Fruit fly (Drosophila melanogaster): ENCODE data around the gene Rsph3.

Rsph3 gene

dm6 chr3L:6731077-6731476, 32.0 kb downstream of the Rsph3 start:
- peak; percentile 69 for TF ChIP-seq CG12605 (GFP tag; IDR thresholded peaks at IDR 0.05)
- TF ChIP-seq CG32121 (GFP tag; IDR thresholded peaks at IDR 0.05), result no peak

DNA sequence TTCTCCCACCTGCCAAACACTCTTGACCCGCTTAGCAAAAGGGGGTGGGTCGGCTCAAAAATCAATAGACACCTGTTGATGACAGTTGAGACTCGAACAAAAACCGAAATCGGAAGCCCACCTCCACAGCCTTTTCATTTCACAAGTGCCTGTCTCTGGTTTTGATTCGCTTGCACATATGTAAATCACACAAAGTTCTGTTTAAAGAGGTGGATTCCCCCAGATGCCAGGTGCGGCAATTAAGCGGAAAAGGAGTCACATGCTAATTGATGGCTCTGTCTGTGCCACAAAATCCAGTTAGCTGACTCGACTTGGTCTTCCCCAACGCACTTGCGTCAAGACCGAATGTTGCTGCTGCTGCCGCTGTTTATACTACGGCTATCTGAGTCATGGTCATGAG, 38.5 kb downstream of the Rsph3 start:
- TF ChIP-seq CG13204 (GFP tag; optimal IDR thresholded peaks at IDR 0.05) (no peak), Pif1A (GFP tag; optimal IDR thresholded peaks at IDR 0.05) (no peak), D1 (tag; optimal IDR thresholded peaks at IDR 0.05) (no peak), CG8159 (tag; optimal IDR thresholded peaks at IDR 0.05) (no peak), CG17806 (tag; optimal IDR thresholded peaks at IDR 0.05) (no peak), CG12605 (GFP tag; IDR thresholded peaks at IDR 0.05) (no peak), fd96Ca (GFP tag; IDR thresholded peaks at IDR 0.05) (no peak), Snoo (tag; optimal IDR thresholded peaks at IDR 0.05) (no peak), EcR (GFP tag; optimal IDR thresholded peaks at IDR 0.05) (no peak), gl (tag; optimal IDR thresholded peaks at IDR 0.05) (no peak), CG9948 (tag; optimal IDR thresholded peaks at IDR 0.05) (no peak), CG15710 (tag; optimal IDR thresholded peaks at IDR 0.05) (no peak), CG32121 (GFP tag; IDR thresholded peaks at IDR 0.05) (no peak), CG8301 (tag; optimal IDR thresholded peaks at IDR 0.05) (no peak), CG10348 (GFP tag; IDR thresholded peaks at IDR 0.05) (no peak), CG34367 (tag; optimal IDR thresholded peaks at IDR 0.05) (no peak)

dm6 chr3L:6723338-6723737, 39.7 kb downstream of the Rsph3 start:
- TF ChIP-seq CG4496 (GFP tag; IDR thresholded peaks at IDR 0.05), result no peak
- no peak for TF ChIP-seq Ets98B (GFP tag; IDR thresholded peaks at IDR 0.05)
- no peak for TF ChIP-seq D1 (tag; optimal IDR thresholded peaks at IDR 0.05)
- TF ChIP-seq Pif1A (GFP tag; optimal IDR thresholded peaks at IDR 0.05), result no peak
- no peak for TF ChIP-seq CG10348 (GFP tag; IDR thresholded peaks at IDR 0.05)
- TF ChIP-seq Pif1B (GFP tag; optimal IDR thresholded peaks at IDR 0.05), result no peak
- TF ChIP-seq CG14655 (GFP tag; optimal IDR thresholded peaks at IDR 0.05), result no peak
- TF ChIP-seq rn (GFP tag; IDR thresholded peaks at IDR 0.05), result no peak
- no peak for TF ChIP-seq CG17806 (tag; optimal IDR thresholded peaks at IDR 0.05)
- TF ChIP-seq CG9948 (tag; optimal IDR thresholded peaks at IDR 0.05), result no peak
- TF ChIP-seq EcR (GFP tag; optimal IDR thresholded peaks at IDR 0.05), result no peak
- no peak for TF ChIP-seq CG12605 (GFP tag; IDR thresholded peaks at IDR 0.05)
- no peak for TF ChIP-seq CG8301 (tag; optimal IDR thresholded peaks at IDR 0.05)
- TF ChIP-seq fd96Ca (GFP tag; IDR thresholded peaks at IDR 0.05), result no peak
- no peak for TF ChIP-seq CG32121 (GFP tag; IDR thresholded peaks at IDR 0.05)
- TF ChIP-seq Snoo (tag; optimal IDR thresholded peaks at IDR 0.05), result no peak
- no peak for TF ChIP-seq gl (tag; optimal IDR thresholded peaks at IDR 0.05)
- no peak for TF ChIP-seq CG15710 (tag; optimal IDR thresholded peaks at IDR 0.05)
- no peak for TF ChIP-seq CG13204 (GFP tag; optimal IDR thresholded peaks at IDR 0.05)

DNA sequence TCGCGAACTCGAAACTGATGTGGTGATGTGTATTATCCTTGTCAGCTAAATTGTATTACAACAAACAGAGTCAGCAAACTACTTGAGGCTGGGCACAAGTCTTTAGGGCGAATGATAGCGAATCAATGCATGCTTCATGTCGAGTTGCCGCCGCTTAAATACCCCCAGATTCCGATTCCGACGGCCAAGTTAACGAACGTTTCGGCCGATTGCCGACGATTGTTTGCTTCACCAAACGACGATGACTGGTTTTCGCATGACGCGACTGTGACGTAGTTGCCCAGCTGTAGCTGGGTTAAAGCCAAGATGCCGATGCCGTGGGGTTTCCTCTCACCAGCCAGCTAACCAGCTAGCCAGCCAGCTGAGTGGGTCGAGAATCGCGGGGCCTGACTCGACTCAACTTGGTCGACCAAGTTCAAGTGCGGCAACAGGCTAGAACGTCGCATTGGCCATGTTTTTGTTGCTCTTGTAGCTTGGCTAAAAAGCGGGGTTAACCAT, 43.6 kb downstream of the Rsph3 start, which contains the start of gene ple:
Gene ple (minus strand): TSS at position 134 of the 498 bp plus-strand sequence.
- no peak for TF ChIP-seq Pif1B (GFP tag; optimal IDR thresholded peaks at IDR 0.05)
- peak; percentile 77 for TF ChIP-seq EcR (GFP tag; optimal IDR thresholded peaks at IDR 0.05)
- TF ChIP-seq CG8159 (tag; optimal IDR thresholded peaks at IDR 0.05), result no peak
- no peak for TF ChIP-seq CG34367 (tag; optimal IDR thresholded peaks at IDR 0.05)
- no peak for TF ChIP-seq CG9948 (tag; optimal IDR thresholded peaks at IDR 0.05)
- TF ChIP-seq D1 (tag; optimal IDR thresholded peaks at IDR 0.05), result no peak
- TF ChIP-seq CG10348 (GFP tag; IDR thresholded peaks at IDR 0.05), result no peak
- TF ChIP-seq CG4496 (GFP tag; IDR thresholded peaks at IDR 0.05), result 0 out of 3 replicates have a peak, but pooled peaks have one; percentile 48
- TF ChIP-seq rn (GFP tag; IDR thresholded peaks at IDR 0.05), result no peak
- TF ChIP-seq CG14655 (GFP tag; optimal IDR thresholded peaks at IDR 0.05), result no peak
- TF ChIP-seq Snoo (tag; optimal IDR thresholded peaks at IDR 0.05), result no peak
- 0 out of 2 replicates have a peak, but pooled peaks have one; percentile 20 for TF ChIP-seq CG32121 (GFP tag; IDR thresholded peaks at IDR 0.05)
- no peak for TF ChIP-seq CG15710 (tag; optimal IDR thresholded peaks at IDR 0.05)
- TF ChIP-seq CG13204 (GFP tag; optimal IDR thresholded peaks at IDR 0.05), result peak; percentile 19
- no peak for TF ChIP-seq CG12605 (GFP tag; IDR thresholded peaks at IDR 0.05)
- TF ChIP-seq gl (tag; optimal IDR thresholded peaks at IDR 0.05), result no peak

DNA sequence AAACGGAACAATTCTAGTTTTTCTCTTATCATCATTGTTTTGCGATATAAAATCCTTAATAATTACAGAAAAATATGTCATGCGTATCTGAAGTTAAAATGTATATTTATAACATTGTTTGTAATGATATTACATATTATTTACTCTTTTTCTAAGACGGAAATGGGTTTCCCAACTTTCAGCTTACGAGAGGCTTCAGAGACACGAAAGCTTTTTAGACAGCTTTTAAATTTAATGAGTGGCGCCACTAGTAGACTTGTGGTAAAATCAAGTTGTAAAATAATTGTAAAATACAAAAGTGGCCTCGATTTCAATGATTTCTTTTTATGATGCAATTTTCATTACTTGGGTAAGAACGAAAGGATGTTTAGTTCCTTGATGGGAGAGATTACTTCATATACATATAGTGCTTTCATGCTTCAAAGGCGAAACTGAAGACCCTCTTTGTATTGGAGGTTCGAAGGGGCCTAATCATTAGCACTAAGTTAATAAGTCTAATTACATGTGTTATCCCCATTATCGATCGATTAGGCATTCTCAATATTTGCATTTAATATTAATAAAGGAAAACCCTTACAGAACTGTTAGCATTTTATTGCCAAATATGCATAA, 53.9 kb downstream of the Rsph3 start:
- peak; percentile 92 for TF ChIP-seq CG4496 (GFP tag; IDR thresholded peaks at IDR 0.05)
- TF ChIP-seq CG8301 (tag; optimal IDR thresholded peaks at IDR 0.05), result no peak
- peak; percentile 17 for TF ChIP-seq Pif1B (GFP tag; optimal IDR thresholded peaks at IDR 0.05)
- TF ChIP-seq CG17806 (tag; optimal IDR thresholded peaks at IDR 0.05), result no peak
- peak; percentile 72 for TF ChIP-seq CG8159 (tag; optimal IDR thresholded peaks at IDR 0.05)
- peak; percentile 62 for TF ChIP-seq CG34367 (tag; optimal IDR thresholded peaks at IDR 0.05)
- TF ChIP-seq Snoo (tag; optimal IDR thresholded peaks at IDR 0.05), result peak; percentile 84
- TF ChIP-seq CG12605 (GFP tag; IDR thresholded peaks at IDR 0.05), result peak; percentile 43; the same call in 1 of the 2 replicates
- TF ChIP-seq CG9948 (tag; optimal IDR thresholded peaks at IDR 0.05), result no peak
- peak; percentile 21; the same call in 1 of the 2 replicates for TF ChIP-seq CG32121 (GFP tag; IDR thresholded peaks at IDR 0.05)
- TF ChIP-seq D1 (tag; optimal IDR thresholded peaks at IDR 0.05), result peak; percentile 58
- peak; percentile 33 for TF ChIP-seq gl (tag; optimal IDR thresholded peaks at IDR 0.05)
- TF ChIP-seq Ets98B (GFP tag; IDR thresholded peaks at IDR 0.05), result peak; percentile 67; the same call in 1 of the 2 replicates
- TF ChIP-seq CG13204 (GFP tag; optimal IDR thresholded peaks at IDR 0.05), result no peak
- TF ChIP-seq CG15710 (tag; optimal IDR thresholded peaks at IDR 0.05), result peak; percentile 62
- TF ChIP-seq CG14655 (GFP tag; optimal IDR thresholded peaks at IDR 0.05), result no peak
- no peak for TF ChIP-seq fd96Ca (GFP tag; IDR thresholded peaks at IDR 0.05)
- peak; percentile 43 for TF ChIP-seq rn (GFP tag; IDR thresholded peaks at IDR 0.05)
- TF ChIP-seq Pif1A (GFP tag; optimal IDR thresholded peaks at IDR 0.05), result peak; percentile 59
- no peak for TF ChIP-seq CG10348 (GFP tag; IDR thresholded peaks at IDR 0.05)
- TF ChIP-seq EcR (GFP tag; optimal IDR thresholded peaks at IDR 0.05), result no peak

All from whole organism, pupa.